Worm (Caenorhabditis elegans) whole organism, L4 larva: ENCODE data around the gene oac-3.

Experiments
- R02D3.7 ChIP-seq: fragments of 150-350 bp; sonication (generic microtip); optimal IDR thresholded peaks from 3 replicates; lab custom pipeline; 2014; ENCODE audit warnings: missing biosample characterization, missing genetic modification characterization
- T26A8.4 ChIP-seq: fragments of 200-800 bp; sonication (Bioruptor generic); IDR thresholded peaks from 2 replicates; pipeline ENCODE4 v1.3.6; 2022; ENCODE audit warnings: missing genetic modification characterization, missing compliant biosample characterization
- ZK337.2 ChIP-seq: fragments of 200-800 bp; sonication (Bioruptor generic); IDR thresholded peaks from 2 replicates; pipeline ENCODE4 v1.3.6; 2022; ENCODE audit warnings: missing genetic modification reagents, missing genetic modification characterization, missing compliant biosample characterization
- aha-1 ChIP-seq: fragments of 150-350 bp; peaks from one replicate; lab custom pipeline; 2014; ENCODE audit warnings: missing biosample characterization, missing genetic modification characterization
- ama-1 ChIP-seq: fragments of 150-350 bp; optimal IDR thresholded peaks from 2 replicates; lab custom pipeline; 2014; ENCODE audit warnings: inconsistent platforms, mixed read lengths
- ceh-28 ChIP-seq: fragments of 150-350 bp; optimal IDR thresholded peaks from 2 replicates; lab custom pipeline; 2014; ENCODE audit warnings: missing biosample characterization, missing genetic modification reagents, missing genetic modification characterization
- ceh-62 ChIP-seq: sonication (generic microtip); optimal IDR thresholded peaks from 2 replicates; lab custom pipeline; 2017; ENCODE audit warnings: missing biosample characterization, missing genetic modification characterization
- ces-1 ChIP-seq: fragments of 150-350 bp; sonication (generic microtip); optimal IDR thresholded peaks from 4 replicates; lab custom pipeline; 2014; ENCODE audit warnings: missing biosample characterization, missing genetic modification reagents, missing genetic modification characterization
- daf-12 ChIP-seq: fragments of 150-350 bp; optimal IDR thresholded peaks from 2 replicates; lab custom pipeline; 2014; ENCODE audit warnings: missing biosample characterization, missing genetic modification reagents, missing genetic modification characterization
- daf-16 ChIP-seq, 3 experiments: sonication (generic microtip); optimal IDR thresholded peaks; 2 replicates each; lab custom pipeline; 2016 to 2017; ENCODE audit warnings: missing genetic modification characterization in 3 of 3, missing genetic modification reagents in 3 of 3, mild to moderate bottlenecking in 2 of 3, missing compliant biosample characterization in 2 of 3, missing biosample characterization in 1 of 3, moderate library complexity in 1 of 3
- dmd-6 ChIP-seq: fragments of 200-800 bp; sonication (Bioruptor generic); IDR thresholded peaks from 2 replicates; pipeline ENCODE4 v1.3.6; 2022; ENCODE audit warnings: missing genetic modification reagents, missing genetic modification characterization, missing compliant biosample characterization
- dmd-8 ChIP-seq: fragments of 200-800 bp; sonication (Bioruptor generic); IDR thresholded peaks from 2 replicates; pipeline ENCODE4 v1.3.6; 2022; ENCODE audit warnings: missing genetic modification characterization, missing compliant biosample characterization
- dpl-1 ChIP-seq: fragments of 150-350 bp; optimal IDR thresholded peaks from 2 replicates; lab custom pipeline; 2014; ENCODE audit warnings: missing biosample characterization, missing genetic modification reagents, missing genetic modification characterization
- dve-1 ChIP-seq: sonication (generic microtip); optimal IDR thresholded peaks from 2 replicates; lab custom pipeline; 2017; ENCODE audit warnings: antibody characterized with exemption, mild to moderate bottlenecking, missing genetic modification characterization, missing compliant biosample characterization; ENCODE audit not compliant: insufficient read depth
- fkh-10 ChIP-seq: fragments of 150-350 bp; optimal IDR thresholded peaks from 2 replicates; lab custom pipeline; 2014; ENCODE audit warnings: missing biosample characterization, missing genetic modification reagents, missing genetic modification characterization
- fos-1 ChIP-seq: fragments of 150-350 bp; optimal IDR thresholded peaks from 2 replicates; lab custom pipeline; 2014; ENCODE audit warnings: missing biosample characterization, missing genetic modification characterization
- hif-1 ChIP-seq, 2 experiments: sonication (generic microtip); optimal IDR thresholded peaks; 2 replicates each; lab custom pipeline; 2016 to 2017; ENCODE audit warnings: missing compliant biosample characterization in 2 of 2, missing genetic modification characterization in 2 of 2, missing genetic modification reagents in 2 of 2, missing genotype in 2 of 2, mild to moderate bottlenecking in 1 of 2
- hlh-11 ChIP-seq: fragments of 200-800 bp; sonication (Bioruptor generic); optimal IDR thresholded peaks from 2 replicates; lab custom pipeline; 2018; ENCODE audit warnings: mild to moderate bottlenecking, missing genetic modification characterization, missing compliant biosample characterization
- hlh-30 ChIP-seq: sonication (generic microtip); optimal IDR thresholded peaks from 2 replicates; lab custom pipeline; 2017; ENCODE audit warnings: antibody characterized with exemption, mild to moderate bottlenecking, missing genetic modification characterization, missing compliant biosample characterization; ENCODE audit not compliant: insufficient read depth
- jun-1 ChIP-seq: fragments of 150-350 bp; optimal IDR thresholded peaks from 2 replicates; lab custom pipeline; 2014; ENCODE audit warnings: missing biosample characterization, missing genetic modification reagents, missing genetic modification characterization
- lin-39 ChIP-seq: fragments of 150-350 bp; optimal IDR thresholded peaks from 2 replicates; lab custom pipeline; 2014; ENCODE audit warnings: missing biosample characterization, missing genetic modification reagents, missing genetic modification characterization
- lir-3 ChIP-seq: sonication (generic microtip); optimal IDR thresholded peaks from 2 replicates; lab custom pipeline; 2016; ENCODE audit warnings: mild to moderate bottlenecking, missing genetic modification characterization, missing compliant biosample characterization
- mep-1 ChIP-seq: fragments of 150-350 bp; sonication (generic microtip); optimal IDR thresholded peaks from 3 replicates; lab custom pipeline; 2014; ENCODE audit warnings: missing biosample characterization, missing genetic modification characterization
- nhr-11 ChIP-seq: fragments of 150-350 bp; optimal IDR thresholded peaks from 2 replicates; lab custom pipeline; 2014; ENCODE audit warnings: missing biosample characterization, missing genetic modification characterization
- nhr-111 ChIP-seq: fragments of 200-800 bp; sonication (Bioruptor generic); optimal IDR thresholded peaks from 2 replicates; lab custom pipeline; 2018; ENCODE audit warnings: mild to moderate bottlenecking, missing genetic modification characterization, missing compliant biosample characterization
- nhr-237 ChIP-seq: sonication (generic microtip); optimal IDR thresholded peaks from 2 replicates; lab custom pipeline; 2017; ENCODE audit warnings: missing biosample characterization, missing genetic modification characterization
- nhr-28 ChIP-seq: fragments of 150-350 bp; optimal IDR thresholded peaks from 2 replicates; lab custom pipeline; 2014; ENCODE audit warnings: missing biosample characterization, missing genetic modification characterization
- nhr-48 ChIP-seq: sonication (generic microtip); optimal IDR thresholded peaks from 2 replicates; lab custom pipeline; 2016; ENCODE audit warnings: mild to moderate bottlenecking, missing genetic modification characterization, missing compliant biosample characterization
- nhr-6 ChIP-seq: fragments of 150-350 bp; optimal IDR thresholded peaks from 2 replicates; lab custom pipeline; 2014; ENCODE audit warnings: missing biosample characterization, missing genetic modification characterization
- nhr-76 ChIP-seq: fragments of 150-350 bp; optimal IDR thresholded peaks from 2 replicates; lab custom pipeline; 2014; ENCODE audit warnings: missing biosample characterization, missing genetic modification characterization
- nhr-77 ChIP-seq: fragments of 150-350 bp; optimal IDR thresholded peaks from 2 replicates; lab custom pipeline; 2014; ENCODE audit warnings: missing biosample characterization, missing genetic modification characterization
- pqm-1 ChIP-seq: sonication (generic microtip); optimal IDR thresholded peaks from 2 replicates; lab custom pipeline; 2017; ENCODE audit warnings: missing biosample characterization, missing genetic modification characterization
- saeg-2 ChIP-seq: fragments of 200-800 bp; sonication (Bioruptor generic); IDR thresholded peaks from 2 replicates; pipeline ENCODE4 v1.3.6; 2022; ENCODE audit warnings: missing genetic modification reagents, missing genetic modification characterization, missing compliant biosample characterization
- skn-1 ChIP-seq: fragments of 150-350 bp; optimal IDR thresholded peaks from 2 replicates; lab custom pipeline; 2014; ENCODE audit warnings: missing biosample characterization, missing genetic modification characterization
- spr-3 ChIP-seq: fragments of 200-800 bp; sonication (Bioruptor generic); optimal IDR thresholded peaks from 2 replicates; lab custom pipeline; 2018; ENCODE audit warnings: mild to moderate bottlenecking, missing genetic modification characterization, missing compliant biosample characterization
- tra-1 ChIP-seq: fragments of 200-800 bp; sonication (Bioruptor generic); IDR thresholded peaks from 2 replicates; pipeline ENCODE4 v1.3.6; 2022; ENCODE audit warnings: missing genetic modification reagents, missing genetic modification characterization, missing compliant biosample characterization
- zfp-2 ChIP-seq: sonication (generic microtip); optimal IDR thresholded peaks from 2 replicates; lab custom pipeline; 2016; ENCODE audit warnings: mild to moderate bottlenecking, missing genetic modification characterization, missing compliant biosample characterization
- zfp-3 ChIP-seq: fragments of 200-800 bp; sonication (Bioruptor generic); conservative IDR thresholded peaks from 2 replicates; pipeline ENCODE4 v1.3.6; 2022; ENCODE audit warnings: missing genetic modification reagents, missing genetic modification characterization, missing compliant biosample characterization

Gene oac-3

DNA sequence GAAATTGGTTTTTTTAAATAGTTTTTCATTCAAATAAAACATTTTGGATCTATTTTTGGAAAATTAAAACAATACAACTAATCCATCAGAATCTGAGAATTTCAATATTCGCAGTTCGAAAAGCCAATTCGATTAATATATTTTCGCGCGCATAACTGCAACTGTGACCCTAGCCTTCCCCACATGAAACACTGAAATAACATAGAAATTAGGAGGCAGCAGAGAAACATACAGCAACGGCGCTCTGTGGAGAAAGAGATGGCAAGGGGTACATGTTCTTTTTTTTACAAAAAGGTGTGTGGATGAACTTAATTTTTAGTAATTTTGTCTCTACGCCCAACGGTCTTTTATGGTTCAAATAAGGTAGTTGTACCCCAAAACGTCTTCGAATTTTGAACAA lies 19.1 kb upstream of the oac-3 start:
- TF ChIP-seq daf-16 (GFP tag; optimal IDR thresholded peaks at IDR 0.05; lab: Kevin White, UChicago) (no peak), daf-16 (tag; optimal IDR thresholded peaks at IDR 0.05; lab: Kevin White, UChicago) (peak; percentile 22), dmd-8 (GFP tag; lab: Robert Waterston, UW) (no peak), nhr-28 (tag; lab: Kevin White, UChicago) (peak; percentile 2), lin-39 (tag; lab: Kevin White, UChicago) (no peak), zfp-3 (GFP tag; lab: Robert Waterston, UW) (no peak), hlh-11 (no peak), lir-3 (tag; lab: Kevin White, UChicago) (no peak), spr-3 (GFP tag; lab: Kevin White, UChicago) (no peak), dve-1 (tag; lab: Kevin White, UChicago) (peak; percentile 1), dpl-1 (GFP tag; lab: Kevin White, UChicago) (peak; percentile 19), fkh-10 (GFP tag; lab: Kevin White, UChicago) (no peak), zfp-2 (no peak), tra-1 (no peak), nhr-6 (tag; lab: Kevin White, UChicago) (peak; percentile 20), hlh-30 (tag; lab: Kevin White, UChicago) (peak; percentile 30), jun-1 (no peak), nhr-77 (tag; lab: Kevin White, UChicago) (no peak)

DNA sequence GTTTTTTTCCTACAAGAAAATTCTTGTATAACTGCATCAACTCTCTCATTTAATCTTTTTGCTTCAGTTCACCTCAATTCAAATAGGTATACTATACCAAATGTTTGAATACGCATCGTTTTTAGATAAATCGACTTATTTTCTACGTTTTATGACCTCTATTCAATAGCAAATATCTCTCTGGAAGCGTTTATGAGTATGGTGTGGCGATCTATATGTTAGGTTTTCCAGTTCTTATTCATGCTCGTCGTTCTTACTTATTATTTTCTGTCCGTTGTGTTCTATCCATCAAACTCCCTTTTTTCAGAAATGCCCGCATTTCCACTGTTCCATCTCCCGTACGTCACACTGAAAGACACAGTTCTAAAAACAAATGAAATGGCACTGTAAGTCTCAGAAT lies 18.7 kb upstream of the oac-3 start, which contains the start of gene T22G5.3:
TSS of gene T22G5.3 (plus strand) at position 301 of the 400 bp plus-strand sequence.
- TF ChIP-seq daf-12, result no peak
- no peak for TF ChIP-seq nhr-48 (tag; lab: Kevin White, UChicago)
- no peak for TF ChIP-seq ceh-28 (tag; lab: Kevin White, UChicago)
- TF ChIP-seq T26A8.4 (GFP tag; lab: Robert Waterston, UW), result no peak
- no peak for TF ChIP-seq pqm-1 (tag; lab: Kevin White, UChicago)
- no peak for TF ChIP-seq skn-1 (tag; lab: Kevin White, UChicago)
- TF ChIP-seq nhr-76 (tag; lab: Kevin White, UChicago), result no peak
- no peak for TF ChIP-seq R02D3.7 (tag; lab: Kevin White, UChicago)
- no peak for TF ChIP-seq dmd-6 (GFP tag; lab: Robert Waterston, UW)
- no peak for TF ChIP-seq hif-1 (tag; optimal IDR thresholded peaks at IDR 0.05; lab: Kevin White, UChicago)
- no peak for TF ChIP-seq fos-1
- no peak for TF ChIP-seq saeg-2 (GFP tag; lab: Robert Waterston, UW)
- TF ChIP-seq nhr-237 (tag; lab: Kevin White, UChicago), result no peak
- TF ChIP-seq nhr-111 (GFP tag; lab: Kevin White, UChicago), result no peak
- TF ChIP-seq ces-1 (GFP tag; lab: Kevin White, UChicago), result no peak
- TF ChIP-seq ama-1, result no peak
- TF ChIP-seq ZK337.2 (GFP tag; lab: Robert Waterston, UW), result no peak
- TF ChIP-seq mep-1, result no peak
- TF ChIP-seq zfp-3 (GFP tag; lab: Robert Waterston, UW), result no peak
- TF ChIP-seq nhr-77 (tag; lab: Kevin White, UChicago), result no peak

DNA sequence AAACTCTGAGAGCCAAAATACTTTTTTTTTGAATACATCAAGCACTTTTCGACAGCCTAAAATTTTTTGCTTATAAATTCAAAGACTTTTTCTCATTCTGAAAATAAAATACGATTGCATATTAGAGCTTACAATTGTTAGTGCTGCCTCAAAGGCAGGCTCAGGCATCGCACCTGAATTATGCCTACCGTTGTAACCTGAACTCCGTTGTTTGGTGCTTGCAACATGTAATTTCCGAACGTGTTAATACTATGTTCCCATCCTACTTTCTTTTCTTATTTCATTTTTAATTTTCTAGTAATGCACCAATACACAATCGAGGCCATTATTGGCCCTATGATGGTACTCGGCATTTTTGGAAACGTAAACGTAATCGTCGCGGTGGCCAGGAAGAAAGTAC lies 12.0 kb upstream of the oac-3 start, which contains the start of gene srsx-19:
TSS of gene srsx-19 (plus strand) at position 301 of the 400 bp plus-strand sequence.
- TF ChIP-seq hif-1 (tag; optimal IDR thresholded peaks at IDR 0.05; lab: Kevin White, UChicago) (no peak), nhr-11 (tag; lab: Kevin White, UChicago) (no peak), aha-1 (peak; percentile 16)

DNA sequence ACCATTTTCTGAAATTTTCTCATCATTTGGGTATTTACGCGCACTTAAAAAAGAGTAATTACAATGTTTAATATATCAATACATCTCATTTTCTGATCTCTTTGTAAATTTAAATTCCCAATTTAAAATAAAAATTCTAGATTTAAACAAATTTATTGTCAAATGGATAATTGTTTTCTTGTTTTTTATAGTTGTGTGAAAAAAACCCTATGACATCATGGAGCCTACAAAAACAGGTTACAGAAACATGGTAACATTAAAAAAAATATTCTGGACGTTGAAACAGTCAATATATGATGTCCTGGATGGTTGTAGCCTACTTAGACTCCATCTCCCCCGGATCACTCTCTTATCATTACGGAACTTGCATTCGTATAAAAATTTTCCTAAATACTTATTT lies 9.8 kb upstream of the oac-3 start, which contains the start of gene spp-12:
TSS of gene spp-12 (plus strand) at position 301 of the 400 bp plus-strand sequence.
- TF ChIP-seq ceh-62 (tag; lab: Kevin White, UChicago), result no peak
